Worm (Caenorhabditis elegans) whole organism, mixed stage, embryonic: Measurements from ENCODE around the gene pqn-29.

Source experiments
- M03D4.4 ChIP-seq: sonication (generic microtip); optimal IDR thresholded peaks from 2 replicates; lab custom pipeline; 2017; ENCODE audit warnings: mild to moderate bottlenecking, missing genetic modification characterization, missing compliant biosample characterization
- bed-3 ChIP-seq: fragments of 200-800 bp; sonication (Bioruptor generic); optimal IDR thresholded peaks from 3 replicates; lab custom pipeline; 2018; ENCODE audit warnings: mild to moderate bottlenecking, missing genetic modification characterization, moderate library complexity, missing compliant biosample characterization
- ceh-43 ChIP-seq: fragments of 200-800 bp; sonication (Bioruptor generic); optimal IDR thresholded peaks from 2 replicates; lab custom pipeline; 2018; ENCODE audit warnings: mild to moderate bottlenecking, missing genetic modification characterization, moderate library complexity, missing compliant biosample characterization
- ceh-83 ChIP-seq: fragments of 200-800 bp; sonication (Bioruptor generic); optimal IDR thresholded peaks from 2 replicates; lab custom pipeline; 2018; ENCODE audit warnings: mild to moderate bottlenecking, missing genetic modification characterization, missing compliant biosample characterization
- ces-1 ChIP-seq: fragments of 150-350 bp; optimal IDR thresholded peaks from 2 replicates; lab custom pipeline; 2014; ENCODE audit warnings: missing biosample characterization, missing genetic modification reagents, missing genetic modification characterization
- cnd-1 ChIP-seq: fragments of 200-800 bp; sonication (Bioruptor generic); optimal IDR thresholded peaks from 2 replicates; lab custom pipeline; 2018; ENCODE audit warnings: mild to moderate bottlenecking, missing genetic modification characterization, missing compliant biosample characterization
- drap-1 ChIP-seq: fragments of 200-800 bp; sonication (Bioruptor generic); optimal IDR thresholded peaks from 3 replicates; lab custom pipeline; 2018; ENCODE audit warnings: mild to moderate bottlenecking, missing genetic modification characterization, missing compliant biosample characterization
- elt-1 ChIP-seq: sonication (generic microtip); optimal IDR thresholded peaks from 2 replicates; lab custom pipeline; 2017; ENCODE audit warnings: missing genetic modification characterization, mild to moderate bottlenecking, missing compliant biosample characterization, antibody characterized with exemption, moderate library complexity, borderline replicate concordance; ENCODE audit not compliant: insufficient read depth
- elt-3 ChIP-seq: fragments of 150-350 bp; optimal IDR thresholded peaks from 2 replicates; lab custom pipeline; 2014; ENCODE audit warnings: missing biosample characterization, missing genetic modification characterization
- flh-1 ChIP-seq: fragments of 200-800 bp; sonication (Bioruptor generic); optimal IDR thresholded peaks from 2 replicates; lab custom pipeline; 2018; ENCODE audit warnings: mild to moderate bottlenecking, missing genetic modification characterization, moderate library complexity, missing compliant biosample characterization
- ham-2 ChIP-seq: fragments of 200-800 bp; sonication (Bioruptor generic); optimal IDR thresholded peaks from 2 replicates; lab custom pipeline; 2018; ENCODE audit warnings: mild to moderate bottlenecking, missing genetic modification characterization, missing compliant biosample characterization
- hlh-1 ChIP-seq: fragments of 150-350 bp; optimal IDR thresholded peaks from 2 replicates; lab custom pipeline; 2014; ENCODE audit warnings: missing biosample characterization, missing genetic modification reagents, missing genetic modification characterization
- lin-13 ChIP-seq: fragments of 150-350 bp; optimal IDR thresholded peaks from 2 replicates; lab custom pipeline; 2014; ENCODE audit warnings: missing biosample characterization, missing genetic modification characterization
- lin-32 ChIP-seq: fragments of 200-800 bp; sonication (Bioruptor generic); optimal IDR thresholded peaks from 2 replicates; lab custom pipeline; 2018; ENCODE audit warnings: mild to moderate bottlenecking, missing genetic modification characterization, missing compliant biosample characterization
- lsy-2 ChIP-seq: fragments of 150-350 bp; optimal IDR thresholded peaks from 2 replicates; lab custom pipeline; 2014; ENCODE audit warnings: missing biosample characterization, missing genetic modification characterization
- mab-5 ChIP-seq: fragments of 150-350 bp; optimal IDR thresholded peaks from 2 replicates; lab custom pipeline; 2014; ENCODE audit warnings: missing biosample characterization, missing genetic modification characterization
- mep-1 ChIP-seq: fragments of 150-350 bp; optimal IDR thresholded peaks from 2 replicates; lab custom pipeline; 2017; ENCODE audit warnings: missing biosample characterization, missing genetic modification reagents, missing genetic modification characterization, inconsistent platforms
- mls-2 ChIP-seq: sonication (generic microtip); optimal IDR thresholded peaks from 2 replicates; lab custom pipeline; 2016; ENCODE audit warnings: mild to moderate bottlenecking, missing genetic modification characterization, moderate library complexity, missing compliant biosample characterization
- nhr-12 ChIP-seq: fragments of 150-350 bp; optimal IDR thresholded peaks from 2 replicates; lab custom pipeline; 2014; ENCODE audit warnings: missing biosample characterization, missing genetic modification characterization
- nhr-2 ChIP-seq: fragments of 150-350 bp; optimal IDR thresholded peaks from 2 replicates; lab custom pipeline; 2014; ENCODE audit warnings: missing biosample characterization, missing genetic modification characterization
- nhr-237 ChIP-seq: fragments of 150-350 bp; optimal IDR thresholded peaks from 2 replicates; lab custom pipeline; 2014; ENCODE audit warnings: missing biosample characterization, missing genetic modification characterization
- nhr-76 ChIP-seq: sonication (generic microtip); optimal IDR thresholded peaks from 2 replicates; lab custom pipeline; 2017; ENCODE audit warnings: missing biosample characterization, missing genetic modification characterization
- pha-4 ChIP-seq: fragments of 150-350 bp; optimal IDR thresholded peaks from 2 replicates; lab custom pipeline; 2018; ENCODE audit warnings: missing biosample characterization, missing genetic modification reagents, missing genetic modification characterization
- sem-2 ChIP-seq: fragments of 200-800 bp; sonication (Bioruptor generic); optimal IDR thresholded peaks from 2 replicates; lab custom pipeline; 2018; ENCODE audit warnings: mild to moderate bottlenecking, missing genetic modification characterization, missing compliant biosample characterization
- snpc-4 ChIP-seq: fragments of 150-350 bp; optimal IDR thresholded peaks from 2 replicates; lab custom pipeline; 2014; ENCODE audit warnings: missing biosample characterization, missing genetic modification characterization
- sptf-1 ChIP-seq: sonication (generic microtip); optimal IDR thresholded peaks from 2 replicates; lab custom pipeline; 2017; ENCODE audit warnings: mild to moderate bottlenecking, missing genetic modification characterization, moderate library complexity, missing compliant biosample characterization
- tbx-8 ChIP-seq: fragments of 200-800 bp; sonication (Bioruptor generic); optimal IDR thresholded peaks from 2 replicates; lab custom pipeline; 2018; ENCODE audit warnings: mild to moderate bottlenecking, missing genetic modification characterization, moderate library complexity, missing compliant biosample characterization
- unc-120 ChIP-seq: sonication (generic microtip); optimal IDR thresholded peaks from 2 replicates; lab custom pipeline; 2017; ENCODE audit warnings: missing genetic modification characterization, missing compliant biosample characterization; ENCODE audit not compliant: poor library complexity, severe bottlenecking
- unc-39 ChIP-seq: fragments of 150-350 bp; optimal IDR thresholded peaks from 2 replicates; lab custom pipeline; 2014; ENCODE audit warnings: missing biosample characterization, missing genetic modification characterization
- unc-62 ChIP-seq: fragments of 150-350 bp; optimal IDR thresholded peaks from 2 replicates; lab custom pipeline; 2014; ENCODE audit warnings: missing biosample characterization, missing genetic modification reagents, missing genetic modification characterization
- zip-8 ChIP-seq: fragments of 150-350 bp; optimal IDR thresholded peaks from 2 replicates; lab custom pipeline; 2014; ENCODE audit warnings: missing biosample characterization, missing genetic modification characterization
- ztf-11 ChIP-seq: fragments of 150-350 bp; optimal IDR thresholded peaks from 2 replicates; lab custom pipeline; 2014; ENCODE audit warnings: missing biosample characterization, missing genetic modification characterization

pqn-29 gene

ce11 chrIII:4646246-4646645 lies at the start of gene pqn-29:
TSS of gene pqn-29 (minus strand) at chrIII:4646346.
- TF ChIP-seq cnd-1 (tag; lab: Kevin White, UChicago): no peak
- no peak for TF ChIP-seq snpc-4 (tag; lab: Kevin White, UChicago)
- TF ChIP-seq ztf-11 (tag; lab: Kevin White, UChicago): no peak
- TF ChIP-seq nhr-2: no peak
- no peak for TF ChIP-seq unc-120 (tag; lab: Kevin White, UChicago)
- no peak for TF ChIP-seq pha-4 (tag; lab: Kevin White, UChicago)
- TF ChIP-seq ceh-43: no peak
- TF ChIP-seq mab-5 (tag; lab: Kevin White, UChicago): no peak

DNA sequence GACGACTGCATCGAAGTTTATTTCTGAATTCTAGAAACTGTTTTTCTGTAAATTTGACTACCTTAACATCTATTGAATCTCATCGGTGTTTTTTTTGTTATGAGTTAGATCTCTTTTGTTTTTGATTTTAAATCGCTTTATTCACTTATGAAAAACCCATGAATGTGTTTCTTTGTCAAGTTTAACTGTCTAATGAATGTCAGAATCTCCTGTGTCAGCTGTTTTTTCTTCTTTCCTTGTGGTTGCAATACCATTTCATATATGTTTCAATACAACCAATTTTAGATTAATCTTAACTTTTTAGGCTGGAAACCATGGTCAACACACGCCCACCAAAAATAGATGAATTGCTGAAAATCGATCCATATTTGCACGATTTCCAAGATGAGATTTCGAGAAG lies 48.9 kb upstream of the pqn-29 start, which contains the start of gene T04A8.7:
TSS of gene T04A8.7 (plus strand) at position 301 of the 400 bp plus-strand sequence.
- TF ChIP-seq elt-3 (tag; lab: Kevin White, UChicago) (no peak), bed-3 (GFP tag; lab: Kevin White, UChicago) (no peak), pha-4 (tag; lab: Kevin White, UChicago) (no peak), cnd-1 (tag; lab: Kevin White, UChicago) (no peak), unc-39 (tag; lab: Kevin White, UChicago) (no peak), ztf-11 (tag; lab: Kevin White, UChicago) (no peak), mab-5 (tag; lab: Kevin White, UChicago) (no peak), nhr-76 (tag; lab: Kevin White, UChicago) (no peak), ceh-83 (GFP tag; lab: Kevin White, UChicago) (no peak), ham-2 (GFP tag; lab: Kevin White, UChicago) (no peak), ces-1 (GFP tag; lab: Kevin White, UChicago) (no peak)

DNA sequence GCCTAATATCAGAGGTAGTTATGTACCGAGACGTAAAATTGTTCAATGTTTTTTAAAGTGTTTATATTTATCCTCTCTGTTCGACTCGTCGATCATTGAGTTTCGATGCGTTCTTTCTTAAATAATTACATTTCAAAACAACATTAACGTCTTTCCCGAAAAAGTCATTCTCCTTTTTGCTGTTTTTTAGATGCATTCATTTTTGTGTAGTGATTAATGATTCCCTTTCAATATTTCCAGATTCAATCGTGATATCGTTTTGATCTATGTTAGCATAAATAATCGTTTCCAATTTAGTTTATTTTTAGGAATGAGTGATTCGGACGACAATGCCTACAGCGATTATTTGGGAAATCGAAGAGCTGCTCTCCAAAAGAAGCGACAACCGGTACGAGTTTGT lies 47.5 kb upstream of the pqn-29 start, which contains the start of gene T04A8.8:
TSS of gene T04A8.8 (plus strand) at position 301 of the 400 bp plus-strand sequence.
- no peak for TF ChIP-seq mls-2 (tag; lab: Kevin White, UChicago)
- no peak for TF ChIP-seq elt-1
- no peak for TF ChIP-seq nhr-2
- TF ChIP-seq snpc-4 (tag; lab: Kevin White, UChicago): no peak
- TF ChIP-seq, all 35 proteins: peak for 0

DNA sequence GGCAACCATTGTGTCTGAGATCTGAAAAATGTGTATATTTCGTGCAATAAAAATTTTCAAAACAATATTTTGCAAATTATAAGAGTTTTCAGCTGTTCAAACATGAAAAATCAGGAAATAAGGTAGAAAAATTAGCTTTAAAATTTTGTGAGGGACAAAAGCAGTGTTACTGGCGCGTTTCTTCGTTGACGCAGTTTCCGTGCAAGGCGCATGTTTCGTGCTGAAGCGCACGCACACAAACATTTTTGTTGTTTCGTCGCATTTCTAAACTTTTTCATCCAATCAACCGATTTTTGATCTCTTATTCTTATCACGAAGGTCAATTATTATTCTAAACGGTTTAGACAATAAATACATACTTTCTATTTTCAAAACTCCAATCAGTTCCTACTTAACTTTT lies 47.1 kb upstream of the pqn-29 start, which contains the start of gene nifk-1:
TSS of gene nifk-1 (minus strand) at position 27 of the 400 bp plus-strand sequence.
- TF ChIP-seq elt-3 (tag; lab: Kevin White, UChicago): no peak
- TF ChIP-seq unc-39 (tag; lab: Kevin White, UChicago): no peak
- peak; percentile 55 for TF ChIP-seq lsy-2 (tag; lab: Kevin White, UChicago)
- TF ChIP-seq unc-62 (GFP tag; lab: Kevin White, UChicago): no peak
- TF ChIP-seq nhr-237 (tag; lab: Kevin White, UChicago): peak; percentile 7
- TF ChIP-seq ces-1 (GFP tag; lab: Kevin White, UChicago): no peak
- TF ChIP-seq mep-1 (tag; lab: Kevin White, UChicago): peak; percentile 74

- peak; percentile 85 for TF ChIP-seq ceh-83 (GFP tag; lab: Kevin White, UChicago)
- peak; percentile 87 for TF ChIP-seq M03D4.4 (tag; lab: Kevin White, UChicago)
- TF ChIP-seq tbx-8 (GFP tag; lab: Kevin White, UChicago): peak; percentile 57
- peak; percentile 93 for TF ChIP-seq cnd-1 (tag; lab: Kevin White, UChicago)
- no peak for TF ChIP-seq nhr-237 (tag; lab: Kevin White, UChicago)
- peak; percentile 78 for TF ChIP-seq sem-2 (GFP tag; lab: Kevin White, UChicago)
- TF ChIP-seq hlh-1 (tag; lab: Kevin White, UChicago): peak; percentile 30
- no peak for TF ChIP-seq zip-8 (tag; lab: Kevin White, UChicago)
- peak; percentile 89 for TF ChIP-seq drap-1
- no peak for TF ChIP-seq lsy-2 (tag; lab: Kevin White, UChicago)
- peak; percentile 78 for TF ChIP-seq ceh-43
- TF ChIP-seq unc-120 (tag; lab: Kevin White, UChicago): peak; percentile 71
- peak; percentile 77 for TF ChIP-seq bed-3 (GFP tag; lab: Kevin White, UChicago)
- TF ChIP-seq nhr-12: peak; percentile 26
- no peak for TF ChIP-seq unc-39 (tag; lab: Kevin White, UChicago)
- peak; percentile 82 for TF ChIP-seq ham-2 (GFP tag; lab: Kevin White, UChicago)
- peak; percentile 72 for TF ChIP-seq flh-1 (GFP tag; lab: Kevin White, UChicago)
- TF ChIP-seq unc-62 (GFP tag; lab: Kevin White, UChicago): no peak
- no peak for TF ChIP-seq mab-5 (tag; lab: Kevin White, UChicago)
- TF ChIP-seq lin-13: peak; percentile 38
- peak; percentile 81 for TF ChIP-seq lin-32 (GFP tag; lab: Kevin White, UChicago)
- TF ChIP-seq pha-4 (tag; lab: Kevin White, UChicago): peak; percentile 50
- peak; percentile 41 for TF ChIP-seq mep-1 (tag; lab: Kevin White, UChicago)
- TF ChIP-seq ces-1 (GFP tag; lab: Kevin White, UChicago): no peak
- TF ChIP-seq sptf-1 (tag; lab: Kevin White, UChicago): peak; percentile 87
- peak; percentile 85 for TF ChIP-seq mls-2 (tag; lab: Kevin White, UChicago)
Observed at ce11 chrIII:4689595-4689994, 43.4 kb upstream of the pqn-29 start.
